Worm (Caenorhabditis elegans) whole organism, L2 larva: ENCODE measurements around the gene Y69H2.3.

Source experiments
- C34F6.9 ChIP-seq: fragments of 150-350 bp; optimal IDR thresholded peaks from 2 replicates; lab custom pipeline; 2014; ENCODE audit warnings: missing biosample characterization, missing genetic modification characterization
- R02D3.7 ChIP-seq: fragments of 150-350 bp; optimal IDR thresholded peaks from 2 replicates; lab custom pipeline; 2014; ENCODE audit warnings: missing biosample characterization, missing genetic modification characterization
- ZK546.5 ChIP-seq: sonication (generic microtip); optimal IDR thresholded peaks from 2 replicates; lab custom pipeline; 2017; ENCODE audit warnings: missing biosample characterization, missing genetic modification characterization
- alr-1 ChIP-seq: fragments of 150-350 bp; optimal IDR thresholded peaks from 2 replicates; lab custom pipeline; 2014; ENCODE audit warnings: missing biosample characterization, missing genetic modification characterization
- ama-1 ChIP-seq: fragments of 150-350 bp; optimal IDR thresholded peaks from 2 replicates; lab custom pipeline; 2018; ENCODE audit warnings: inconsistent platforms
- blmp-1 ChIP-seq: sonication (generic microtip); optimal IDR thresholded peaks from 2 replicates; lab custom pipeline; 2017; ENCODE audit warnings: missing genetic modification characterization, mild to moderate bottlenecking, missing compliant biosample characterization, antibody characterized with exemption, moderate library complexity; ENCODE audit not compliant: insufficient read depth
- ceh-16 ChIP-seq: fragments of 150-350 bp; optimal IDR thresholded peaks from 2 replicates; lab custom pipeline; 2014; ENCODE audit warnings: missing biosample characterization, missing genetic modification characterization
- ceh-82 ChIP-seq: fragments of 150-350 bp; optimal IDR thresholded peaks from 2 replicates; lab custom pipeline; 2014; ENCODE audit warnings: missing biosample characterization, missing genetic modification characterization
- crh-2 ChIP-seq: sonication (generic microtip); optimal IDR thresholded peaks from 2 replicates; lab custom pipeline; 2017; ENCODE audit warnings: missing biosample characterization, missing genetic modification characterization
- elt-1 ChIP-seq: fragments of 150-350 bp; optimal IDR thresholded peaks from 2 replicates; lab custom pipeline; 2014; ENCODE audit warnings: missing biosample characterization, missing genetic modification characterization
- elt-3 ChIP-seq: sonication (generic microtip); optimal IDR thresholded peaks from 2 replicates; lab custom pipeline; 2017; ENCODE audit warnings: missing biosample characterization, missing genetic modification characterization
- gmeb-1 ChIP-seq: fragments of 150-350 bp; optimal IDR thresholded peaks from 2 replicates; lab custom pipeline; 2014; ENCODE audit warnings: missing biosample characterization, missing genetic modification characterization
- lin-11 ChIP-seq: fragments of 150-350 bp; sonication (generic microtip); optimal IDR thresholded peaks from 2 replicates; lab custom pipeline; 2014; ENCODE audit warnings: missing biosample characterization, missing genetic modification characterization, inconsistent platforms, mixed read lengths
- lin-13 ChIP-seq: fragments of 150-350 bp; optimal IDR thresholded peaks from 2 replicates; lab custom pipeline; 2014; ENCODE audit warnings: missing biosample characterization, missing genetic modification reagents, missing genetic modification characterization
- lin-39 ChIP-seq: fragments of 150-350 bp; optimal IDR thresholded peaks from 2 replicates; lab custom pipeline; 2014; ENCODE audit warnings: missing biosample characterization, missing genetic modification reagents, missing genetic modification characterization
- lsy-2 ChIP-seq, 2 experiments: fragments of 150-350 bp in 1 of 2; sonication (generic microtip) in 1 of 2; optimal IDR thresholded peaks; 2 replicates each; lab custom pipeline; 2014 to 2017; ENCODE audit warnings: missing biosample characterization in 2 of 2, missing genetic modification characterization in 2 of 2
- nhr-10 ChIP-seq: sonication (generic microtip); optimal IDR thresholded peaks from 2 replicates; lab custom pipeline; 2017; ENCODE audit warnings: missing biosample characterization, missing genetic modification characterization
- nhr-11 ChIP-seq: fragments of 150-350 bp; optimal IDR thresholded peaks from 2 replicates; lab custom pipeline; 2014; ENCODE audit warnings: missing biosample characterization, missing genetic modification characterization
- nhr-12 ChIP-seq: fragments of 150-350 bp; optimal IDR thresholded peaks from 2 replicates; lab custom pipeline; 2014; ENCODE audit warnings: missing biosample characterization, missing genetic modification characterization
- nhr-237 ChIP-seq: fragments of 150-350 bp; optimal IDR thresholded peaks from 2 replicates; lab custom pipeline; 2014; ENCODE audit warnings: missing biosample characterization, missing genetic modification characterization
- nhr-25 ChIP-seq: fragments of 150-350 bp; sonication (generic microtip); optimal IDR thresholded peaks from 3 replicates; lab custom pipeline; 2014; ENCODE audit warnings: missing biosample characterization, missing genetic modification characterization
- nhr-6 ChIP-seq: fragments of 150-350 bp; optimal IDR thresholded peaks from 2 replicates; lab custom pipeline; 2014; ENCODE audit warnings: missing biosample characterization, missing genetic modification characterization
- nhr-77 ChIP-seq: fragments of 150-350 bp; optimal IDR thresholded peaks from 2 replicates; lab custom pipeline; 2014; ENCODE audit warnings: missing biosample characterization, missing genetic modification characterization
- sem-4 ChIP-seq: fragments of 150-350 bp; optimal IDR thresholded peaks from 2 replicates; lab custom pipeline; 2014; ENCODE audit warnings: missing biosample characterization, missing genetic modification reagents, missing genetic modification characterization
- sma-3 ChIP-seq: sonication (generic microtip); optimal IDR thresholded peaks from 2 replicates; lab custom pipeline; 2016; ENCODE audit warnings: missing genetic modification reagents, missing genetic modification characterization, missing compliant biosample characterization
- sma-9 ChIP-seq, 2 experiments: fragments of 150-350 bp in 1 of 2; sonication (generic microtip) in 1 of 2; optimal IDR thresholded peaks; 2 replicates each; lab custom pipeline; 2014 to 2016; ENCODE audit warnings: missing genetic modification characterization in 2 of 2, mild to moderate bottlenecking in 1 of 2, missing biosample characterization in 1 of 2, missing compliant biosample characterization in 1 of 2, missing genetic modification reagents in 1 of 2, moderate library complexity in 1 of 2
- unc-39 ChIP-seq: fragments of 150-350 bp; optimal IDR thresholded peaks from 2 replicates; lab custom pipeline; 2014; ENCODE audit warnings: missing biosample characterization, missing genetic modification characterization
- unc-55 ChIP-seq: fragments of 150-350 bp; sonication (generic microtip); optimal IDR thresholded peaks from 3 replicates; lab custom pipeline; 2014; ENCODE audit warnings: missing biosample characterization, missing genetic modification reagents, missing genetic modification characterization
- unc-62 ChIP-seq: fragments of 150-350 bp; optimal IDR thresholded peaks from 2 replicates; lab custom pipeline; 2014; ENCODE audit warnings: missing biosample characterization, missing genetic modification reagents, missing genetic modification characterization
- zag-1 ChIP-seq: fragments of 150-350 bp; optimal IDR thresholded peaks from 2 replicates; lab custom pipeline; 2014; ENCODE audit warnings: missing biosample characterization, missing genetic modification characterization
- ztf-11 ChIP-seq: sonication (generic microtip); optimal IDR thresholded peaks from 2 replicates; lab custom pipeline; 2017; ENCODE audit warnings: missing biosample characterization, missing genetic modification characterization

Y69H2.3 gene

DNA sequence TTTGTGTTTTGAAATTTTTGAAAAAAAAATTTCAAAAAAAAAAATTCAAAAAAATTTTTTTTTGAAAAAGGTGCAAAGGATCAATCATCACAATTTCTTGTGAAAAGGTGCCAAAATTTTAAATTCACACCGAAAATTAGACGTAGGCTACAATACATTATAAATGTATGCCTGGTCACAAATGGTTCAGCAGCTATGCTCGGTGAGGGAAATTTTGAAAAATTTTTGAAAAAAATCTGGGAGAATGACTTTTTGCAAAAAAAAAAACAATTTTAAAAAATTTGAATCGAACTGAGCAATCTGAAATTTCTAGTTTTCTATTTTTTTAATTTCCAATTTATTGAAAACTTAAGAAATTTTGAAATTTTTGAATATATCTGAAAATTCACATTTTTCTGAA, 27.7 kb downstream of the Y69H2.3 start, which contains the start of gene egas-3:
Gene egas-3 (minus strand): TSS at position 101 of the 400 bp plus-strand sequence.
- TF ChIP-seq ZK546.5 (tag; lab: Kevin White, UChicago) (no peak), ztf-11 (no peak), sma-9 (GFP tag; optimal IDR thresholded peaks at IDR 0.05; lab: Kevin White, UChicago) (no peak), sma-9 (tag; optimal IDR thresholded peaks at IDR 0.05; lab: Kevin White, UChicago) (no peak), nhr-11 (no peak), sem-4 (no peak), nhr-12 (tag; lab: Kevin White, UChicago) (no peak), zag-1 (tag; lab: Kevin White, UChicago) (no peak), crh-2 (tag; lab: Kevin White, UChicago) (no peak), unc-62 (no peak), ama-1 (lab: Kevin White, UChicago) (no peak), ceh-16 (tag; lab: Kevin White, UChicago) (no peak)

DNA sequence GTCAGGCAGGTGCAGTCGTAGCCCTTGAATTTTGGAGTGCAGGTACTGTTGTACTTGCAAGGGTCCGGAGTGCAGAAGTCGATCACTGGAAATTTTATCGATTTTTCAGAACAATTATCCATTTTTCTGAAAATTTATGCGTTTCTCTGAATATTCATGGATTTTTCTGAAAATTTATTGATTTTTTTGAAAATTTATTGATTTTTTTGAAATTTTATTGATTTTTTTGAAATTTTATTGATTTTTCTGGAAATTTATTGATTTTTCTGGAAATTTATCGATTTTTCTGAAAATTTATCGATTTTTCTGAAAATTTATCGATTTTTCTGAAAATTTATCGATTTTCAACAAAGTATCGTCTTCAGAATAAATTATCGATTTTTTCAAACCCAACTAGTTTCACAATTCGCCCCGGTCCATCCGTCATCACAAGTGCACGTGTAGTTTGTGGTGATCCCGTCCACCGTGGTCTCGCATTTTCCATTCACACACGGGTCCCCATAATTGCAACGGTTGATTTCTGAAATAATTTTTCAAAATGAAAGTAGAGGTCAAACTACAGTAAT, 31.9 kb downstream of the Y69H2.3 start:
- TF ChIP-seq nhr-11: no peak
- no peak for TF ChIP-seq nhr-10
- TF ChIP-seq unc-62: no peak
- TF ChIP-seq blmp-1 (tag; lab: Kevin White, UChicago): no peak
- TF ChIP-seq unc-55 (GFP tag; lab: Kevin White, UChicago): no peak
- TF ChIP-seq unc-39 (tag; lab: Kevin White, UChicago): no peak
- no peak for TF ChIP-seq crh-2 (tag; lab: Kevin White, UChicago)
- TF ChIP-seq lin-39: no peak
- no peak for TF ChIP-seq ceh-16 (tag; lab: Kevin White, UChicago)

DNA sequence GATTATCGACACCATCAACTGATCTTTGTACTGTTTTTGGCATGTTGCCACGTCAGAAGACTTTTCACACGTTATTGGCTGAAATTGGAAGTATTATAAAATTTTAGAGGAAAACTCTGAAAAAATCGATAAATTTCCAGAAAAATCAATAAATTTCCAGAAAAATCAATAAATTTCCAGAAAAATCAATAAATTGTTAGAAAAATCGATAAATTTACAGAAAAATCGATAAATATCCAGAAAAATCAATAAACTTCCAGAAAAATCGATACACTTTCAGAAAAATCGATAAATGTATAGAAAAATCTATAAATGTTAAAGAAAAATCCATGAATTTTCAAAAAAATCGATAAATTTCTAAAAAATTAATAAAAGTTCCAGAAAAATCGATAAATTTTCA, 35.0 kb downstream of the Y69H2.3 start:
- no peak for TF ChIP-seq unc-39 (tag; lab: Kevin White, UChicago)
- no peak for TF ChIP-seq R02D3.7 (tag; lab: Kevin White, UChicago)
- TF ChIP-seq lsy-2 (tag; optimal IDR thresholded peaks at IDR 0.05; lab: Kevin White, UChicago): no peak
- no peak for TF ChIP-seq gmeb-1 (tag; lab: Kevin White, UChicago)
- no peak for TF ChIP-seq blmp-1 (tag; lab: Kevin White, UChicago)
- TF ChIP-seq sma-9 (GFP tag; optimal IDR thresholded peaks at IDR 0.05; lab: Kevin White, UChicago): no peak
- no peak for TF ChIP-seq sma-9 (tag; optimal IDR thresholded peaks at IDR 0.05; lab: Kevin White, UChicago)
- TF ChIP-seq nhr-12 (tag; lab: Kevin White, UChicago): no peak
- no peak for TF ChIP-seq ama-1 (lab: Kevin White, UChicago)
- TF ChIP-seq elt-3 (tag; lab: Kevin White, UChicago): no peak
- no peak for TF ChIP-seq lin-13 (GFP tag; lab: Kevin White, UChicago)
- no peak for TF ChIP-seq nhr-237 (tag; lab: Kevin White, UChicago)

DNA sequence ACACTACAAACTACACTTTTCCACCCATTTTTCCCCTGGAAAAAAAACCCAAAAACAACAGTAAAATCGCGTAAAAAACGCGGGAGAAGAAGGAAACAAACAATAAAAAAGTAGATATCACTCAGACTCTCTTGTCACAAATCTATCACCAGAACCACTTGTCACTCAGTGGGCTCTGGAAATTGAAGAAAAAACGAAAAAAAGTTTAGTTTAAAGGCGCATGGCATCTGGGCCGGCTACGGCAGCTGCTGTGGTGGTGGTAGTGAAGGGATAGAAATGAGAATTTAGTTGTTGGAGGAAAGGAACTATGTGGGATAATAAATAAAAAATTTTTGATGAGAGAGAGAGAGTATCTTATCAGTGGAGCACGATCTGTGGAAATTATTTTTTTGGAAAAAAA, 36.5 kb downstream of the Y69H2.3 start:
- no peak for TF ChIP-seq sem-4
- peak; percentile 23 for TF ChIP-seq C34F6.9 (tag; lab: Kevin White, UChicago)

DNA sequence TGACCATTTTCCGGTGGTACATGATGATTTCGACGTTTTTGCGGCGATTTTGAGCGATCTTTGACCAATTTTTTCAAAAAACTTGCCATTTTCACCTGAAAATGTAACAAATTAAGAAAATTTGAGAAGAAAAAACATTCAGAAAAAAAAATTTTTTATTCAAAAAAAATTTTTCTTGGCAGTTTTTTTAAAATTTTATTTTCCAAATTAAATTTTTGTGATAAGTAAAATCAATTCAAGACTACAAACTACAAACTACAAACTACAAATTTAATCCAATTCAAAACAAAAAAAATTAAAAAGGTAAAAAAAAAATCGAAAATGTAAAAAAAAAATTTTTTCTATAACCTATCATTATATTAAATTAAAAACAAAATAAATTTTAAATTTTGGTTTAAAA, 37.2 kb downstream of the Y69H2.3 start, which contains the start of gene Y69H2.15:
Gene Y69H2.15 (minus strand): TSS at position 101 of the 400 bp plus-strand sequence.
- TF ChIP-seq lin-39: no peak
- no peak for TF ChIP-seq elt-1 (tag; lab: Kevin White, UChicago)
- TF ChIP-seq unc-55 (GFP tag; lab: Kevin White, UChicago): no peak
- no peak for TF ChIP-seq alr-1 (tag; lab: Kevin White, UChicago)
- TF ChIP-seq sem-4: no peak
- TF ChIP-seq nhr-25: no peak
- no peak for TF ChIP-seq ztf-11
- no peak for TF ChIP-seq ZK546.5 (tag; lab: Kevin White, UChicago)
- no peak for TF ChIP-seq C34F6.9 (tag; lab: Kevin White, UChicago)
- no peak for TF ChIP-seq ceh-82 (tag; lab: Kevin White, UChicago)
- TF ChIP-seq nhr-6 (tag; lab: Kevin White, UChicago): no peak
- TF ChIP-seq sma-3 (GFP tag; lab: Kevin White, UChicago): no peak

DNA sequence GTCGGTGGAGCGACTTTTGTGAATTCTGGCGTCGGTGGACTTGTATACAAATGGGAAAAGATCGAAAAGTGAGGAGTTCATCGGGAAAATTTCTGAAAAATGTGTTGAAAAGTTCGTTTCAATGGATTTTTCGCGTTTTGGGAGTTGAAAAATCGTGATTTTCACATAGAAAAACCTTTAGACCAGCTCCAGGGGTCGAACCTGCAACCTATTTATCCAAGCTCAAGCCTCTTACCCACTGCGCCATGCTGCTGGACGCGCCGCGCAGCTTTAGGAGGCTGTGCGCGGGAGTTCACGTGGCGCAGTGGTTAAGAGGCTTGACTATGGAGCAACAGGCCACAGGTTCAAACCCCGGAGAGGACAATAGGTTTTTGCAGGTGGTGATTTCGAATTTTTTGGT, 41.5 kb downstream of the Y69H2.3 start, which contains the start of gene Y69H2.1:
Gene Y69H2.1 (minus strand): TSS at position 101 of the 400 bp plus-strand sequence.
- no peak for TF ChIP-seq nhr-12 (tag; lab: Kevin White, UChicago)
- no peak for TF ChIP-seq unc-55 (GFP tag; lab: Kevin White, UChicago)
- no peak for TF ChIP-seq alr-1 (tag; lab: Kevin White, UChicago)
- TF ChIP-seq lin-11 (tag; lab: Kevin White, UChicago): no peak
- TF ChIP-seq sma-3 (GFP tag; lab: Kevin White, UChicago): no peak
- no peak for TF ChIP-seq nhr-77
- TF ChIP-seq nhr-25: no peak
